Worm (Caenorhabditis elegans) whole organism, dauer: ENCODE measurements around the gene acc-1.

Experiments used
- unc-62 ChIP-seq: sonication (generic microtip); optimal IDR thresholded peaks from 2 replicates; lab custom pipeline; 2017; ENCODE audit warnings: missing biosample characterization, missing genetic modification reagents, missing genetic modification characterization

acc-1 gene

DNA sequence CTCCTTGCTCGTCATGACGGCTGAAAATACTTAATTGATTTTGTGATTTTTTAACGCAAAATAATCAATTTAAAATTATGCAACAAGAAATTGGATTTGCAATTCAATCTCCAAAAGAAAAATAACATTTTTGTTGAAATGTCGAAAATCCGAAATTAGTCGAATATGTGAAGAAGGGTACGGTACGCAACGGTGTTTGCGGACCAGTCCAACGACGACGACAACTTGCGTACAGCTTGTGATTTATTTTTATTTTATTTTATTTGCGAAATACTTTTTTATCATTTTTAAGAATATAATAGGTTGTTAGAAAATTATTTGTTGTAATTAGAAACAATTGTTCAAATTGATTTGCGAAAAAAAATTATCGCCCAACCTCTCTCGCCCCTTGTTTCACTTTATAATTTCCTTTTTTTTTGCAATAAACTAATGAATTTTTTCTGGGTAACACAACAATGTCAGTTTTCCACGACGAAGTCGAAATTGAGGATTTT lies 48.9 kb downstream of the acc-1 start, which contains the start of the genes dcaf-1 and dph-3:
Gene dcaf-1, minus strand, starts transcription at position 20 of the 494 bp plus-strand sequence.
Gene dph-3, plus strand, starts transcription at position 444 of the 494 bp plus-strand sequence.
- no peak for TF ChIP-seq unc-62 (GFP tag; lab: Kevin White, UChicago)

DNA sequence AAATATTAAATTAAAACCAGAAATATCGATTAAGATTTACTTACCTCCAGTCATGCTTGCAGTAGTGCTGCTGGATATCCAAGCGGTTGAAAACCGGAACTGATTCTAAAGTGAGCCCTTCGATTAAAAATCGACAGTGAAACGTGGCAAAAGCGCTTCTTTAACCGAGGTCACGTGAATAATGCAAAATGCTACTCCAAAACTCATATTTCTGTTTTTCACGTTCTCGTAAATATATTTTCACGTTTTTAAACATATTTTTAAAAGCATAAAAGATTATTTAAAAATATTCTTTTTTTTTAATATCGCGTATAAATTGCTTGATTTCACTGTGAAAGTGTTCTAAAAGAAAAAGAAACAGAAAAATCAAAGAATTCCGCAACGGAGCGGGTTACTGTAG lies 51.4 kb downstream of the acc-1 start, which contains the start of gene ant-1.3:
Gene ant-1.3, minus strand, starts transcription at position 101 of the 400 bp plus-strand sequence.
- no peak for TF ChIP-seq unc-62 (GFP tag; lab: Kevin White, UChicago)

ce11 chrIV:9709887-9710286 lies 52.0 kb downstream of the acc-1 start, which contains the start of gene nhr-38:
nhr-38 (plus strand) TSS chrIV:9710187.
- no peak for TF ChIP-seq unc-62 (GFP tag; lab: Kevin White, UChicago)

DNA sequence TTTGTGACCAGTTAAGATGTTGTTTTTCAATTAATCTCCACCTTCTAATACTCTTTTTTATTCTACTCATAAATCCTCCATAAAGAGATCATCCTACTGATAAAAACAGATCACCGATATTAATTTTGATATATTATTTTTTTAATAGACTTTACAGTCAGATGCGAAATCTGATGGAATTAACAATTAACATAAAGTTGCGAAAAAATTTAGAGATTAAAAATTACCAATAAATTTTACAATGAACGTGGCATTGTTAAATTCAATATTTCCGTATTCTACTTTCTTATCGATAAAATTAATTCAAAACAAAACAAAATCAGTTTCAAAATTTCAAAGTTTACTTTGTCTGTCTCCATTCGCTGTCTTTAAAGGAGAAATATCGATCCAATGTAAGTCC lies 54.9 kb downstream of the acc-1 start, which contains the start of gene K01H12.4:
Gene K01H12.4, plus strand, starts transcription at position 301 of the 400 bp plus-strand sequence.
- no peak for TF ChIP-seq unc-62 (GFP tag; lab: Kevin White, UChicago)
